Worm (Caenorhabditis elegans): ENCODE data around the gene nhr-223.

Gene nhr-223

DNA sequence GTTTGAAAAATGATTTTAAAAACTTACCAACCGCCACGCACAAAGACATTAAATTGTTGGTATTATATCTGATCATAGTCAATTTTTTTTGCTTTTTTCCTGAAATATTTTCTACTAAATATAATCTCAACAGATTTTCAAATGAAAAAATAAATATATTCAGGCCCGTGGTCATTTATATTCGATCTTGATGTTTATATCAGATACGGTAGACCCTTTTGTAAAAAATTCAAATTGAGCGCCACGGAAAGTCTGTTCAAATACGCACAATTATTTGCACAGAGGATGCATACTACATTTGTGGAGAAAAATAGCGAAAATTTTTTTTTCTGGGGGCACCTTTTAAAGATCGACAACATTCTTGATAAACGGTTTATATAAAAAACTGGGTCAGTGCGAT, 3.8 kb upstream of the nhr-223 start, which contains the start of gene T26E4.4:
Gene T26E4.4, minus strand, starts transcription at position 101 of the 400 bp plus-strand sequence.
- no peak for TF ChIP-seq ztf-26 (tag; optimal IDR thresholded peaks at IDR 0.05)
- no peak for TF ChIP-seq F23B12.7 (tag; optimal IDR thresholded peaks at IDR 0.05; ENCODE audit: insufficient read depth)
- TF ChIP-seq madf-3 (GFP tag; IDR thresholded peaks at IDR 0.05) = no peak
- TF ChIP-seq dox-1 (GFP tag; IDR thresholded peaks at IDR 0.05) = no peak
- TF ChIP-seq attf-3 (GFP tag; conservative IDR thresholded peaks at IDR 0.05) = no peak
- TF ChIP-seq pha-4 (tag; optimal IDR thresholded peaks at IDR 0.05) = no peak
- no peak for TF ChIP-seq B0019.2 (GFP tag; conservative IDR thresholded peaks at IDR 0.05)
- no peak for TF ChIP-seq mcd-1 (GFP tag; IDR thresholded peaks at IDR 0.05)
- TF ChIP-seq sdz-38 (tag; optimal IDR thresholded peaks at IDR 0.05) = no peak
- no peak for TF ChIP-seq F39B2.1 (GFP tag; IDR thresholded peaks at IDR 0.05)
- no peak for TF ChIP-seq hlh-12 (tag; optimal IDR thresholded peaks at IDR 0.05)
- no peak for TF ChIP-seq zim-3 (tag; optimal IDR thresholded peaks at IDR 0.05)
- no peak for TF ChIP-seq lin-26 (GFP tag; IDR thresholded peaks at IDR 0.05)
- TF ChIP-seq ztf-18 (tag; optimal IDR thresholded peaks at IDR 0.05) = no peak
- TF ChIP-seq somi-1 (GFP tag; optimal IDR thresholded peaks at IDR 0.05) = no peak

DNA sequence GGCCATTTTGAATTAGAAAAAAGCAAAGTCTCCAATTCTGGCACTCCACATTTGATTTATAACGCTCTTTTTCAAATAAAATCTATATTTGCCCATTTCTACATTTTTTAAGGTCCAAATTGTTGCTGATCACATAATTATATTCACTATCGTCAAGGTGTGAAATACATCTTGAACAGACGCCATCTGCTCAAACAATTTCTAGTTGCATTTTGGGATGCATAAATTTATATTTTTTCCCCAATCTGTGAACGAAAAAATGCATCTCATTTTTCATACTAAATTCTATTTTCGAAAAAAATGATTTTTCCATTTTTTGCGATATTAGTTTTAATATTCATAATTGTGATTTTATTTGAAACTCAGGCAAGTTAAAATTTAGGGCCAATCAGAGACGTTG, 2.9 kb upstream of the nhr-223 start, which contains the start of gene T26E4.7:
Gene T26E4.7, plus strand, starts transcription at position 301 of the 400 bp plus-strand sequence.
- TF ChIP-seq ccch-3 (GFP tag; optimal IDR thresholded peaks at IDR 0.05) = no peak
- TF ChIP-seq F52B5.7 (tag; optimal IDR thresholded peaks at IDR 0.05) = no peak
- no peak for TF ChIP-seq tbx-9 (tag; optimal IDR thresholded peaks at IDR 0.05; ENCODE audit: borderline replicate concordance)
- no peak for TF ChIP-seq nhr-27 (tag; optimal IDR thresholded peaks at IDR 0.05)
- TF ChIP-seq nhr-80 (tag; optimal IDR thresholded peaks at IDR 0.05) = no peak
- no peak for TF ChIP-seq F49E8.2 (tag; optimal IDR thresholded peaks at IDR 0.05; ENCODE audit: insufficient read depth)
- TF ChIP-seq lin-40 (tag; optimal IDR thresholded peaks at IDR 0.05) = no peak
- no peak for TF ChIP-seq madf-3 (GFP tag; IDR thresholded peaks at IDR 0.05)
- TF ChIP-seq F55B11.4 (tag; optimal IDR thresholded peaks at IDR 0.05; ENCODE audit: borderline replicate concordance, insufficient read depth) = no peak
- no peak for TF ChIP-seq K12H6.12 (tag; optimal IDR thresholded peaks at IDR 0.05)
- no peak for TF ChIP-seq T07F8.4 (tag; optimal IDR thresholded peaks at IDR 0.05)
- TF ChIP-seq egrh-3 (GFP tag; IDR thresholded peaks at IDR 0.05) = no peak
- TF ChIP-seq mcd-1 (GFP tag; IDR thresholded peaks at IDR 0.05) = no peak
- TF ChIP-seq akir-1 (GFP tag; optimal IDR thresholded peaks at IDR 0.05) = no peak
- TF ChIP-seq ztf-18 (tag; optimal IDR thresholded peaks at IDR 0.05) = no peak

DNA sequence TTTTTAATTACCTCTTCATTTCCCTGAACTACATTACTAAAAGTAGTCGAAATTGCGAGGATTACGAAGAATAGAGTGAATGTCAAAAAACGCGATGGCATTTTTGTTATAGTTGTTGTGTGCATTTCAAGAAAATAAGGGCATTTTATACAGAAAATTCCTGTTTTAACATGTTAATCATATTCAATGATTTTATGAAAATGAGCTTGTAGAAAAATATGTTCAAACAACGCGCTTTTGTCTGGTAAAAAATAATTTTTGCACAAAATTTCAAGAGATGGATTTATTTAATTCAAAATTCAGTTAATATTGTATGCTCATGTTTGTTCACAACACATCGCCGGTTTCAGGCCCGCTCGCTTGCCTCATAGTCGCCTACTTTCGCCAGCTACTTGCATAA, 1.9 kb downstream of the nhr-223 start, which contains the start of gene T26E4.10:
Gene T26E4.10, minus strand, starts transcription at position 101 of the 400 bp plus-strand sequence.
- TF ChIP-seq F49E8.2 (tag; optimal IDR thresholded peaks at IDR 0.05; ENCODE audit: insufficient read depth) = no peak
- no peak for TF ChIP-seq lir-1 (GFP tag; conservative IDR thresholded peaks at IDR 0.05)
- no peak for TF ChIP-seq dpl-1 (GFP tag; optimal IDR thresholded peaks at IDR 0.05)
- TF ChIP-seq dpff-1 (tag; optimal IDR thresholded peaks at IDR 0.05) = no peak
- no peak for TF ChIP-seq ccch-3 (GFP tag; optimal IDR thresholded peaks at IDR 0.05)
- TF ChIP-seq Y53G8AR.9 (GFP tag; conservative IDR thresholded peaks at IDR 0.05) = no peak
- TF ChIP-seq Y95B8A.8 (GFP tag; IDR thresholded peaks at IDR 0.05) = no peak
- TF ChIP-seq repo-1 (tag; optimal IDR thresholded peaks at IDR 0.05) = no peak
- TF ChIP-seq nfya-1 (tag; optimal IDR thresholded peaks at IDR 0.05; ENCODE audit: borderline replicate concordance, insufficient read depth) = no peak
- no peak for TF ChIP-seq fkh-3 (tag; optimal IDR thresholded peaks at IDR 0.05)
- no peak for TF ChIP-seq snpc-4 (GFP tag; optimal IDR thresholded peaks at IDR 0.05)
- no peak for TF ChIP-seq snpc-4 (tag; optimal IDR thresholded peaks at IDR 0.05)
- no peak for TF ChIP-seq tbx-9 (tag; optimal IDR thresholded peaks at IDR 0.05; ENCODE audit: borderline replicate concordance)
- no peak for TF ChIP-seq madf-10 (tag; optimal IDR thresholded peaks at IDR 0.05)
- TF ChIP-seq ztf-3 (GFP tag; optimal IDR thresholded peaks at IDR 0.05) = no peak
- TF ChIP-seq lsl-1 (GFP tag; optimal IDR thresholded peaks at IDR 0.05) = no peak
- no peak for TF ChIP-seq ztf-26 (tag; optimal IDR thresholded peaks at IDR 0.05)
- TF ChIP-seq dox-1 (GFP tag; IDR thresholded peaks at IDR 0.05) = no peak
